In genomic region chrII:14291854-14292253, ce11 we compare ENCODE assay signal across 3 worm cellular contexts.
TF ChIP-seq lines count a peak whose summit lies in the region.

No protein-coding gene starts in this region.

TF ChIP-seq in whole organism, L1 larva, 84 proteins besides CTCF, POLR2A, EP300 and RAD21:
- TF ChIP-seq grh-1 (GFP tag; IDR thresholded peaks at IDR 0.05; lab: Robert Waterston, UW) (peak; percentile 43; the same call in 1 of the 2 replicates), efl-1 (optimal IDR thresholded peaks at IDR 0.05; lab: Kevin White, UChicago) (peak in 1 of 2 experiments; percentile 42), efl-1 (GFP tag; optimal IDR thresholded peaks at IDR 0.05 in 1 of 2; lab: Kevin White, UChicago) (peak; percentile 16 to 90), lin-35 (GFP tag; optimal IDR thresholded peaks at IDR 0.05; lab: Kevin White, UChicago) (peak in 1 of 2 experiments; percentile 35), dpl-1 (GFP tag; optimal IDR thresholded peaks at IDR 0.05; lab: Kevin White, UChicago) (peak in 2 of 3 experiments; percentile 12 to 14)

TF ChIP-seq in whole organism, L4 larva, 104 proteins besides CTCF, POLR2A, EP300 and RAD21:
- TF ChIP-seq nhr-42 (GFP tag; IDR thresholded peaks at IDR 0.05; lab: Robert Waterston, UW) = 0 out of 2 replicates have a peak, but pooled peaks have one; percentile 36

TF ChIP-seq in whole organism, young adult, 124 proteins besides CTCF, POLR2A, EP300 and RAD21:
- peak; percentile 35; the same call in 1 of the 2 replicates for TF ChIP-seq mcd-1 (GFP tag; IDR thresholded peaks at IDR 0.05; lab: Robert Waterston, UW)
